Worm (Caenorhabditis elegans): ENCODE data around the gene urm-1.

The urm-1 gene

ce11 chrIII:10461164-10461546 lies 44.1 kb upstream of the urm-1 start, which contains the start of gene atx-2 (continued):
- TF ChIP-seq cey-2 (tag; optimal IDR thresholded peaks at IDR 0.05; ENCODE audit: borderline replicate concordance, insufficient read depth) = no peak
- peak; percentile 77 for TF ChIP-seq snpc-1.2 (GFP tag; IDR thresholded peaks at IDR 0.05)
- TF ChIP-seq vab-7 (GFP tag; IDR thresholded peaks at IDR 0.05) = peak; percentile 97
- no peak for TF ChIP-seq zag-1 (tag; optimal IDR thresholded peaks at IDR 0.05)
- no peak for TF ChIP-seq nhr-76 (tag; optimal IDR thresholded peaks at IDR 0.05)
- TF ChIP-seq dpl-1 (GFP tag; optimal IDR thresholded peaks at IDR 0.05) = peak; percentile 71
- no peak for TF ChIP-seq ztf-7 (tag; optimal IDR thresholded peaks at IDR 0.05)
- TF ChIP-seq nhr-102 (tag; optimal IDR thresholded peaks at IDR 0.05) = peak; percentile 89
- peak; percentile 45 for TF ChIP-seq ceh-28 (tag; optimal IDR thresholded peaks at IDR 0.05)
- peak; percentile 92 for TF ChIP-seq nhr-41 (GFP tag; IDR thresholded peaks at IDR 0.05)
- no peak for TF ChIP-seq lin-39 (tag; optimal IDR thresholded peaks at IDR 0.05)
- peak; percentile 68 for TF ChIP-seq F49E8.2 (tag; optimal IDR thresholded peaks at IDR 0.05; ENCODE audit: borderline replicate concordance)
- TF ChIP-seq daf-8 (GFP tag; IDR thresholded peaks at IDR 0.05) = no peak
- TF ChIP-seq ZK546.5 (tag; optimal IDR thresholded peaks at IDR 0.05) = peak in 1 of 2 experiments; percentile 30
- TF ChIP-seq pqm-1 (tag; optimal IDR thresholded peaks at IDR 0.05) = no peak
- TF ChIP-seq R02D3.7 (tag; optimal IDR thresholded peaks at IDR 0.05) = peak; percentile 31
- peak; percentile 11 for TF ChIP-seq lir-3 (tag; optimal IDR thresholded peaks at IDR 0.05)
- TF ChIP-seq Y48G9A.11 (GFP tag; IDR thresholded peaks at IDR 0.05) = peak; percentile 85; the same call in 1 of the 2 replicates
- TF ChIP-seq ZK337.2 (GFP tag; IDR thresholded peaks at IDR 0.05) = peak; percentile 86
- TF ChIP-seq lin-13 (GFP tag; optimal IDR thresholded peaks at IDR 0.05) = peak; percentile 83
- TF ChIP-seq ctbp-1 (GFP tag; IDR thresholded peaks at IDR 0.05) = peak; percentile 79
- TF ChIP-seq sdz-12 (GFP tag; optimal IDR thresholded peaks at IDR 0.05) = peak; percentile 67
- TF ChIP-seq mdt-29 (GFP tag; IDR thresholded peaks at IDR 0.05) = peak; percentile 86
- TF ChIP-seq lim-7 (GFP tag; IDR thresholded peaks at IDR 0.05) = peak; percentile 78
- peak; percentile 97 for TF ChIP-seq mes-2 (tag; optimal IDR thresholded peaks at IDR 0.05; ENCODE audit: poor library complexity, severe bottlenecking)
- TF ChIP-seq tra-1 (GFP tag; IDR thresholded peaks at IDR 0.05) = peak; percentile 93
- peak; percentile 84 for TF ChIP-seq set-16 (GFP tag; IDR thresholded peaks at IDR 0.05)
- peak in 1 of 2 experiments; percentile 79 for TF ChIP-seq hif-1 (tag; optimal IDR thresholded peaks at IDR 0.05)
- peak; percentile 62 for TF ChIP-seq nhr-111 (GFP tag; optimal IDR thresholded peaks at IDR 0.05)
- TF ChIP-seq snpc-4 (tag; optimal IDR thresholded peaks at IDR 0.05) = no peak
- TF ChIP-seq skn-1 (tag; optimal IDR thresholded peaks at IDR 0.05) = peak; percentile 40
- TF ChIP-seq nhr-48 (tag; optimal IDR thresholded peaks at IDR 0.05) = peak; percentile 71
- TF ChIP-seq mxl-3 (GFP tag; optimal IDR thresholded peaks at IDR 0.05) = peak; percentile 97
- peak; percentile 98 for TF ChIP-seq ceh-44 (GFP tag; IDR thresholded peaks at IDR 0.05)
- peak; percentile 71; the same call in 1 of the 2 replicates for TF ChIP-seq Y75B8A.6 (GFP tag; IDR thresholded peaks at IDR 0.05)
- TF ChIP-seq nhr-42 (GFP tag; IDR thresholded peaks at IDR 0.05) = peak; percentile 88
- TF ChIP-seq daf-16 (GFP tag; optimal IDR thresholded peaks at IDR 0.05) = peak; percentile 13 to 78
- TF ChIP-seq daf-16 (tag; optimal IDR thresholded peaks at IDR 0.05) = peak; percentile 35
- TF ChIP-seq nhr-6 (tag; optimal IDR thresholded peaks at IDR 0.05) = no peak
- no peak for TF ChIP-seq daf-19 (GFP tag; conservative IDR thresholded peaks at IDR 0.05)
- no peak for TF ChIP-seq zfp-2 (tag; optimal IDR thresholded peaks at IDR 0.05)
- TF ChIP-seq duxl-1 (tag; optimal IDR thresholded peaks at IDR 0.05; ENCODE audit: poor library complexity) = peak; percentile 91
- TF ChIP-seq aly-2 (tag; optimal IDR thresholded peaks at IDR 0.05) = no peak
- TF ChIP-seq spr-3 (GFP tag; optimal IDR thresholded peaks at IDR 0.05) = peak; percentile 81
- peak; percentile 65 for TF ChIP-seq F10B5.3 (tag; optimal IDR thresholded peaks at IDR 0.05)
- peak; percentile 84 for TF ChIP-seq lin-29 (GFP tag; IDR thresholded peaks at IDR 0.05)
- no peak for TF ChIP-seq ces-1 (GFP tag; optimal IDR thresholded peaks at IDR 0.05)
- TF ChIP-seq arid-1 (GFP tag; conservative IDR thresholded peaks at IDR 0.05) = peak; percentile 97
- TF ChIP-seq nhr-237 (tag; optimal IDR thresholded peaks at IDR 0.05) = no peak
- TF ChIP-seq F37D6.2 (tag; optimal IDR thresholded peaks at IDR 0.05) = peak; percentile 66
- TF ChIP-seq egl-27 (tag; optimal IDR thresholded peaks at IDR 0.05) = no peak
- peak; percentile 89 for TF ChIP-seq mep-1 (tag; optimal IDR thresholded peaks at IDR 0.05)

All from whole organism, L4 larva.